Worm (Caenorhabditis elegans) whole organism, L4 larva: ENCODE data around the gene grl-6.

Experiments used
- F49E8.2 ChIP-seq: sonication (generic microtip); optimal IDR thresholded peaks from 2 replicates; lab custom pipeline; 2016; ENCODE audit warnings: missing compliant biosample characterization, mild to moderate bottlenecking, missing genetic modification characterization, borderline replicate concordance
- hlh-30 ChIP-seq: sonication (generic microtip); optimal IDR thresholded peaks from 2 replicates; lab custom pipeline; 2017; ENCODE audit warnings: antibody characterized with exemption, mild to moderate bottlenecking, missing genetic modification characterization, missing compliant biosample characterization; ENCODE audit not compliant: insufficient read depth
- lsy-2 ChIP-seq, 2 experiments: fragments of 150-350 bp in 1 of 2; sonication (generic microtip) in 1 of 2; optimal IDR thresholded peaks; 2 replicates each; lab custom pipeline; 2014 to 2017; ENCODE audit warnings: missing biosample characterization in 2 of 2, missing genetic modification characterization in 2 of 2
- madf-5 ChIP-seq, 2 experiments: fragments of 200-800 bp; sonication (Bioruptor generic); IDR thresholded peaks; 2 replicates each; pipeline ENCODE4 v1.3.6; 2022; ENCODE audit warnings: missing compliant biosample characterization in 2 of 2, missing genetic modification characterization in 2 of 2
- nhr-76 ChIP-seq: fragments of 150-350 bp; optimal IDR thresholded peaks from 2 replicates; lab custom pipeline; 2014; ENCODE audit warnings: missing biosample characterization, missing genetic modification characterization
- unc-62 ChIP-seq, 3 experiments: fragments of 150-350 bp in 1 of 3; sonication (generic microtip); optimal IDR thresholded peaks in 2 of 3; peaks in 1 of 3; 1 replicate in 1 of 3; 2 replicates in 2 of 3; lab custom pipeline; 2014 to 2017; ENCODE audit warnings: missing biosample characterization in 3 of 3, missing genetic modification characterization in 3 of 3, missing genetic modification reagents in 3 of 3, missing genotype in 1 of 3

ce11 chrX:6458467-6458866, 7.7 kb upstream of the grl-6 start:
- TF ChIP-seq unc-62 (GFP tag; optimal IDR thresholded peaks at IDR 0.05 in 1 of 2; lab: Kevin White, UChicago): no peak
- no peak for TF ChIP-seq unc-62 (tag; optimal IDR thresholded peaks at IDR 0.05; lab: Kevin White, UChicago)
- TF ChIP-seq madf-5 (GFP tag; IDR thresholded peaks at IDR 0.05; lab: Robert Waterston, UW): no peak
- TF ChIP-seq nhr-76 (tag; lab: Kevin White, UChicago): no peak
- TF ChIP-seq lsy-2 (tag; optimal IDR thresholded peaks at IDR 0.05; lab: Kevin White, UChicago): no peak
- no peak for TF ChIP-seq hlh-30
- no peak for TF ChIP-seq F49E8.2 (tag; lab: Kevin White, UChicago)
